Fruit fly (Drosophila melanogaster) whole organism, embryonic: ENCODE measurements around the gene CG8509.
A peak's percentile ranks its signal among the peaks of the same experiment; 100 is the strongest.

ENCODE experiments used
- Aef1 ChIP-seq: fragments of 200-800 bp; sonication (Bioruptor generic); IDR thresholded peaks from 3 replicates; pipeline ENCODE4 v1.3.6; 2022; ENCODE audit warnings: missing biosample characterization, missing genetic modification characterization
- Asciz ChIP-seq: fragments of 200-800 bp; sonication (Bioruptor generic); optimal IDR thresholded peaks from 2 replicates; lab custom pipeline; 2017; ENCODE audit warnings: missing biosample characterization, mild to moderate bottlenecking, missing genetic modification characterization, missing genetic modification reagents
- CG11456 ChIP-seq: fragments of 200-800 bp; sonication (Bioruptor generic); IDR thresholded peaks from 3 replicates; pipeline ENCODE4 v1.3.6; 2022; ENCODE audit warnings: missing biosample characterization, missing genetic modification characterization
- CG12104 ChIP-seq: fragments of 200-800 bp; sonication (Bioruptor generic); optimal IDR thresholded peaks from 3 replicates; lab custom pipeline; 2016; ENCODE audit warnings: missing biosample characterization, missing genetic modification characterization
- CG12391 ChIP-seq: fragments of 200-800 bp; sonication (Bioruptor generic); optimal IDR thresholded peaks from 3 replicates; lab custom pipeline; 2018; ENCODE audit warnings: missing biosample characterization, mild to moderate bottlenecking, missing genetic modification characterization, moderate library complexity
- CG13287 ChIP-seq: fragments of 200-800 bp; sonication (Bioruptor generic); IDR thresholded peaks from 2 replicates; pipeline ENCODE4 v1.3.6; 2022; ENCODE audit warnings: missing biosample characterization, missing genetic modification characterization; ENCODE audit not compliant: partially characterized antibody
- CG17612 ChIP-seq: fragments of 200-800 bp; sonication (Bioruptor generic); IDR thresholded peaks from 2 replicates; pipeline ENCODE4 v1.3.6; 2022; ENCODE audit warnings: missing biosample characterization, missing genetic modification characterization
- CG17912 ChIP-seq: fragments of 200-800 bp; sonication (Bioruptor generic); optimal IDR thresholded peaks from 2 replicates; lab custom pipeline; 2018; ENCODE audit warnings: missing biosample characterization, mild to moderate bottlenecking, missing genetic modification characterization
- CG2116 ChIP-seq: fragments of 200-800 bp; sonication (Bioruptor generic); optimal IDR thresholded peaks from 3 replicates; lab custom pipeline; 2018; ENCODE audit warnings: missing biosample characterization, mild to moderate bottlenecking, missing genetic modification characterization
- CG2712 ChIP-seq: fragments of 200-800 bp; optimal IDR thresholded peaks from 3 replicates; lab custom pipeline; 2019; ENCODE audit warnings: missing biosample characterization, mild to moderate bottlenecking, missing genetic modification characterization, moderate library complexity
- CG4730 ChIP-seq: fragments of 200-800 bp; sonication (Bioruptor generic); IDR thresholded peaks from 2 replicates; pipeline ENCODE4 v1.3.6; 2022; ENCODE audit warnings: missing biosample characterization, missing genetic modification characterization
- CG6689 ChIP-seq: fragments of 200-800 bp; sonication (Bioruptor generic); IDR thresholded peaks from 2 replicates; pipeline ENCODE4 v1.3.6; 2022; ENCODE audit warnings: missing biosample characterization, missing genetic modification characterization
- CG7786 ChIP-seq: fragments of 200-800 bp; sonication (Bioruptor generic); optimal IDR thresholded peaks from 2 replicates; lab custom pipeline; 2016; ENCODE audit warnings: missing biosample characterization, missing genetic modification characterization
- CG8089 ChIP-seq: fragments of 200-800 bp; sonication (Bioruptor generic); optimal IDR thresholded peaks from 3 replicates; lab custom pipeline; 2016; ENCODE audit warnings: missing biosample characterization, missing genetic modification characterization
- CG8765 ChIP-seq: fragments of 200-800 bp; sonication (Bioruptor generic); IDR thresholded peaks from 2 replicates; pipeline ENCODE4 v1.3.6; 2022; ENCODE audit warnings: missing biosample characterization, missing genetic modification characterization
- CTCF ChIP-seq: fragments of 200-800 bp; sonication (Bioruptor generic); optimal IDR thresholded peaks from 2 replicates; lab custom pipeline; 2017; ENCODE audit warnings: missing biosample characterization, mild to moderate bottlenecking, missing genetic modification characterization, moderate library complexity
- Chrac-16 ChIP-seq: fragments of 200-800 bp; sonication (Bioruptor generic); optimal IDR thresholded peaks from 3 replicates; lab custom pipeline; 2016; ENCODE audit warnings: missing biosample characterization, missing genetic modification characterization
- Dp ChIP-seq: fragments of 200-800 bp; sonication (Bioruptor generic); optimal IDR thresholded peaks from 2 replicates; lab custom pipeline; 2018; ENCODE audit warnings: missing biosample characterization, mild to moderate bottlenecking, missing genetic modification characterization, moderate library complexity
- Dref ChIP-seq: fragments of 200-800 bp; sonication (Bioruptor generic); IDR thresholded peaks from 2 replicates; pipeline ENCODE4 v1.3.6; 2022; ENCODE audit warnings: missing biosample characterization, missing genetic modification characterization
- ERR ChIP-seq: fragments of 200-800 bp; sonication (Bioruptor generic); optimal IDR thresholded peaks from 2 replicates; lab custom pipeline; 2016; ENCODE audit warnings: missing biosample characterization, missing genetic modification characterization
- Gug ChIP-seq: fragments of 200-800 bp; sonication (Bioruptor generic); IDR thresholded peaks from 4 replicates; pipeline ENCODE4 v1.3.6; 2022; ENCODE audit warnings: missing biosample characterization, missing genetic modification characterization
- HLH4C ChIP-seq: fragments of 200-800 bp; sonication (Bioruptor generic); IDR thresholded peaks from 3 replicates; pipeline ENCODE4 v1.3.6; 2022; ENCODE audit warnings: missing biosample characterization, missing genetic modification characterization; ENCODE audit not compliant: partially characterized antibody
- HmgZ ChIP-seq: fragments of 200-800 bp; sonication (Bioruptor generic); optimal IDR thresholded peaks from 2 replicates; lab custom pipeline; 2018; ENCODE audit warnings: missing biosample characterization, mild to moderate bottlenecking, missing genetic modification characterization
- Jarid2 ChIP-seq: fragments of 200-800 bp; sonication (Bioruptor generic); optimal IDR thresholded peaks from 3 replicates; lab custom pipeline; 2017; ENCODE audit warnings: mild to moderate bottlenecking, missing biosample characterization, missing genetic modification reagents, missing genetic modification characterization
- Lpt ChIP-seq: fragments of >200 bp; optimal IDR thresholded peaks from 2 replicates; lab custom pipeline; 2018; ENCODE audit warnings: missing biosample characterization, missing genetic modification characterization
- Mes4 ChIP-seq: fragments of 200-800 bp; sonication (Bioruptor generic); optimal IDR thresholded peaks from 2 replicates; lab custom pipeline; 2016; ENCODE audit warnings: missing biosample characterization, missing genetic modification characterization
- Opbp ChIP-seq: fragments of 200-800 bp; sonication (Bioruptor generic); IDR thresholded peaks from 3 replicates; pipeline ENCODE4 v1.3.6; 2022; ENCODE audit warnings: missing biosample characterization, missing genetic modification characterization; ENCODE audit not compliant: partially characterized antibody
- Sox102F ChIP-seq: fragments of 200-800 bp; sonication (Bioruptor generic); optimal IDR thresholded peaks from 2 replicates; lab custom pipeline; 2018; ENCODE audit warnings: missing biosample characterization, mild to moderate bottlenecking, missing genetic modification characterization, moderate library complexity
- Xbp1 ChIP-seq: fragments of 200-800 bp; sonication (Bioruptor generic); optimal IDR thresholded peaks from 3 replicates; lab custom pipeline; 2016; ENCODE audit warnings: missing biosample characterization, mild to moderate bottlenecking, missing genetic modification characterization
- YL-1 ChIP-seq: fragments of 200-800 bp; sonication (Bioruptor generic); optimal IDR thresholded peaks from 3 replicates; lab custom pipeline; 2017; ENCODE audit warnings: missing biosample characterization, mild to moderate bottlenecking, missing genetic modification characterization
- aop ChIP-seq: fragments of 200-800 bp; sonication (Bioruptor generic); IDR thresholded peaks from 2 replicates; pipeline ENCODE4 v1.3.6; 2022; ENCODE audit warnings: missing biosample characterization, missing genetic modification characterization
- ase ChIP-seq: fragments of 200-800 bp; sonication (Bioruptor generic); IDR thresholded peaks from 3 replicates; pipeline ENCODE4 v1.3.6; 2022; ENCODE audit warnings: missing biosample characterization, missing genetic modification characterization
- ato ChIP-seq: fragments of 200-800 bp; sonication (Bioruptor generic); IDR thresholded peaks from 2 replicates; pipeline ENCODE4 v1.3.6; 2022; ENCODE audit warnings: missing biosample characterization, missing genetic modification characterization; ENCODE audit not compliant: partially characterized antibody
- bcd ChIP-seq: fragments of 200-800 bp; sonication (Bioruptor generic); optimal IDR thresholded peaks from 2 replicates; lab custom pipeline; 2017; ENCODE audit warnings: missing biosample characterization, mild to moderate bottlenecking, missing genetic modification characterization
- bsh ChIP-seq, 2 experiments: fragments of 200-800 bp; sonication (Bioruptor generic); optimal IDR thresholded peaks; 2 replicates each; lab custom pipeline; 2017 to 2018; ENCODE audit warnings: mild to moderate bottlenecking in 2 of 2, missing biosample characterization in 2 of 2, missing genetic modification characterization in 2 of 2, moderate library complexity in 1 of 2
- btn ChIP-seq: fragments of 200-800 bp; sonication (Bioruptor generic); optimal IDR thresholded peaks from 2 replicates; lab custom pipeline; 2016; ENCODE audit warnings: missing biosample characterization, missing genetic modification characterization
- chinmo ChIP-seq: fragments of 200-800 bp; sonication (Bioruptor generic); IDR thresholded peaks from 4 replicates; pipeline ENCODE4 v1.3.6; 2022; ENCODE audit warnings: missing biosample characterization, missing genetic modification characterization; ENCODE audit not compliant: partially characterized antibody
- dati ChIP-seq: fragments of 200-800 bp; sonication (Bioruptor generic); IDR thresholded peaks from 2 replicates; pipeline ENCODE4 v1.3.6; 2022; ENCODE audit warnings: missing biosample characterization, missing genetic modification characterization
- disco-r ChIP-seq: fragments of 200-800 bp; sonication (Bioruptor generic); optimal IDR thresholded peaks from 2 replicates; lab custom pipeline; 2016; ENCODE audit warnings: missing biosample characterization, missing genetic modification characterization
- dmrt99B ChIP-seq: fragments of 200-800 bp; sonication (Bioruptor generic); optimal IDR thresholded peaks from 2 replicates; lab custom pipeline; 2018; ENCODE audit warnings: missing biosample characterization, mild to moderate bottlenecking, missing genetic modification characterization, moderate library complexity
- exex ChIP-seq: fragments of 200-800 bp; sonication (Bioruptor generic); optimal IDR thresholded peaks from 4 replicates; lab custom pipeline; 2018; ENCODE audit warnings: missing biosample characterization, mild to moderate bottlenecking, missing genetic modification characterization, moderate library complexity
- fu2 ChIP-seq: fragments of 200-800 bp; sonication (Bioruptor generic); optimal IDR thresholded peaks from 2 replicates; lab custom pipeline; 2016; ENCODE audit warnings: missing biosample characterization, missing genetic modification characterization
- grau ChIP-seq: fragments of 200-800 bp; optimal IDR thresholded peaks from 3 replicates; lab custom pipeline; 2019; ENCODE audit warnings: missing biosample characterization, mild to moderate bottlenecking, missing genetic modification characterization, moderate library complexity
- ken ChIP-seq: fragments of 200-800 bp; sonication (Bioruptor generic); IDR thresholded peaks from 3 replicates; pipeline ENCODE4 v1.3.6; 2022; ENCODE audit warnings: missing biosample characterization, missing genetic modification characterization
- lov ChIP-seq, 2 experiments: fragments of 200-800 bp in 1 of 2; fragments of >200 bp in 1 of 2; sonication (Bioruptor generic) in 1 of 2; IDR thresholded peaks in 1 of 2; optimal IDR thresholded peaks in 1 of 2; 2 replicates in 1 of 2; 3 replicates in 1 of 2; pipeline versions ENCODE4 v1.3.6 to Lab custom; 2017 to 2022; ENCODE audit warnings: missing biosample characterization in 1 of 2, missing genetic modification characterization in 1 of 2
- oc ChIP-seq: fragments of 200-800 bp; sonication (Bioruptor generic); optimal IDR thresholded peaks from 2 replicates; lab custom pipeline; 2018; ENCODE audit warnings: missing biosample characterization, mild to moderate bottlenecking, missing genetic modification characterization, moderate library complexity
- pum ChIP-seq: fragments of 200-800 bp; sonication (Bioruptor generic); optimal IDR thresholded peaks from 2 replicates; lab custom pipeline; 2016; ENCODE audit warnings: missing biosample characterization, missing genetic modification characterization
- ranshi ChIP-seq: fragments of 200-800 bp; sonication (Bioruptor generic); IDR thresholded peaks from 2 replicates; pipeline ENCODE4 v1.3.6; 2022; ENCODE audit warnings: missing biosample characterization, missing genetic modification characterization
- sim ChIP-seq: fragments of 200-800 bp; sonication (Bioruptor generic); IDR thresholded peaks from 2 replicates; pipeline ENCODE4 v1.3.6; 2022; ENCODE audit warnings: missing biosample characterization, missing genetic modification characterization
- sna ChIP-seq: fragments of 200-800 bp; sonication (Bioruptor generic); IDR thresholded peaks from 2 replicates; pipeline ENCODE4 v1.3.6; 2022; ENCODE audit warnings: missing biosample characterization, missing genetic modification characterization; ENCODE audit not compliant: partially characterized antibody
- trem ChIP-seq: fragments of 200-800 bp; optimal IDR thresholded peaks from 3 replicates; lab custom pipeline; 2019; ENCODE audit warnings: missing biosample characterization, mild to moderate bottlenecking, missing genetic modification characterization, moderate library complexity
- zfh2 ChIP-seq: fragments of 200-800 bp; sonication (Bioruptor generic); optimal IDR thresholded peaks from 2 replicates; lab custom pipeline; 2016; ENCODE audit warnings: missing biosample characterization, missing genetic modification characterization

Gene CG8509

dm6 chrX:15835393-15835792 lies 26.0 kb downstream of the CG8509 start, which contains the start of gene Chc (continued):
- TF ChIP-seq Asciz: no peak
- peak; percentile 98 for TF ChIP-seq Opbp (GFP tag; lab: Robert Waterston, UW)
- no peak for TF ChIP-seq YL-1 (GFP tag; lab: Kevin White, UChicago)
- no peak for TF ChIP-seq bcd (GFP tag; lab: Kevin White, UChicago)
- TF ChIP-seq lov (optimal IDR thresholded peaks at IDR 0.05; lab: Kevin White, UChicago): no peak
- TF ChIP-seq lov (GFP tag; IDR thresholded peaks at IDR 0.05; lab: Robert Waterston, UW): no peak
- no peak for TF ChIP-seq CTCF (GFP tag; lab: Kevin White, UChicago)
- peak; percentile 98 for TF ChIP-seq chinmo (GFP tag; lab: Robert Waterston, UW)
- no peak for TF ChIP-seq Aef1 (GFP tag; lab: Robert Waterston, UW)
- TF ChIP-seq fu2 (GFP tag; lab: Kevin White, UChicago): no peak
- no peak for TF ChIP-seq CG4730
- TF ChIP-seq dati (GFP tag; lab: Robert Waterston, UW): no peak
- no peak for TF ChIP-seq ERR (GFP tag; lab: Kevin White, UChicago)
- peak; percentile 96 for TF ChIP-seq CG13287 (GFP tag; lab: Robert Waterston, UW)
- TF ChIP-seq CG8765 (GFP tag; lab: Robert Waterston, UW): no peak
- peak; percentile 20 for TF ChIP-seq Xbp1 (GFP tag; lab: Kevin White, UChicago)
- TF ChIP-seq CG8089 (GFP tag; lab: Kevin White, UChicago): no peak
- TF ChIP-seq HmgZ (tag; lab: Kevin White, UChicago): peak; percentile 58
- no peak for TF ChIP-seq aop (GFP tag; lab: Robert Waterston, UW)
- no peak for TF ChIP-seq ken (GFP tag; lab: Robert Waterston, UW)
- TF ChIP-seq trem (tag; lab: Kevin White, UChicago): peak; percentile 44
- TF ChIP-seq CG2116 (GFP tag; lab: Kevin White, UChicago): peak; percentile 84
- TF ChIP-seq HLH4C: peak; percentile 98
- TF ChIP-seq CG7786 (GFP tag; lab: Kevin White, UChicago): no peak
- TF ChIP-seq CG11456: no peak
- TF ChIP-seq sna (GFP tag; lab: Robert Waterston, UW): peak; percentile 92
- no peak for TF ChIP-seq CG12104
- TF ChIP-seq disco-r: no peak
- TF ChIP-seq sim (GFP tag; lab: Robert Waterston, UW): no peak
- no peak for TF ChIP-seq oc (tag; lab: Kevin White, UChicago)
- TF ChIP-seq CG17912 (GFP tag; lab: Kevin White, UChicago): no peak
- peak; percentile 9 for TF ChIP-seq grau (tag; lab: Kevin White, UChicago)
- no peak for TF ChIP-seq Sox102F (GFP tag; lab: Kevin White, UChicago)
- TF ChIP-seq ato: peak; percentile 96
- no peak for TF ChIP-seq pum (GFP tag; lab: Kevin White, UChicago)
- peak; percentile 4 for TF ChIP-seq CG2712
- TF ChIP-seq bsh (GFP tag; optimal IDR thresholded peaks at IDR 0.05; lab: Kevin White, UChicago): no peak
- TF ChIP-seq zfh2 (GFP tag; lab: Kevin White, UChicago): no peak
- TF ChIP-seq Mes4 (GFP tag; lab: Kevin White, UChicago): no peak
- TF ChIP-seq Jarid2 (GFP tag; lab: Kevin White, UChicago): no peak
- TF ChIP-seq Dp (GFP tag; lab: Kevin White, UChicago): peak; percentile 43
- no peak for TF ChIP-seq dmrt99B (tag; lab: Kevin White, UChicago)
- no peak for TF ChIP-seq Chrac-16
- TF ChIP-seq exex (tag; lab: Kevin White, UChicago): no peak
- TF ChIP-seq Dref (GFP tag; lab: Robert Waterston, UW): peak; percentile 91
- peak; percentile 3 for TF ChIP-seq CG12391 (tag; lab: Kevin White, UChicago)
- no peak for TF ChIP-seq CG6689 (GFP tag; lab: Robert Waterston, UW)
- no peak for TF ChIP-seq Gug (GFP tag; lab: Robert Waterston, UW)
- no peak for TF ChIP-seq btn
- no peak for TF ChIP-seq ranshi (GFP tag; lab: Robert Waterston, UW)
- no peak for TF ChIP-seq ase
- no peak for TF ChIP-seq CG17612 (GFP tag; lab: Robert Waterston, UW)
- TF ChIP-seq Lpt (GFP tag; lab: Kevin White, UChicago): no peak
